Worm (Caenorhabditis elegans): Measurements from ENCODE around the gene puf-5.
A peak's percentile ranks its signal among the peaks of the same experiment; 100 is the strongest.

The puf-5 gene

DNA sequence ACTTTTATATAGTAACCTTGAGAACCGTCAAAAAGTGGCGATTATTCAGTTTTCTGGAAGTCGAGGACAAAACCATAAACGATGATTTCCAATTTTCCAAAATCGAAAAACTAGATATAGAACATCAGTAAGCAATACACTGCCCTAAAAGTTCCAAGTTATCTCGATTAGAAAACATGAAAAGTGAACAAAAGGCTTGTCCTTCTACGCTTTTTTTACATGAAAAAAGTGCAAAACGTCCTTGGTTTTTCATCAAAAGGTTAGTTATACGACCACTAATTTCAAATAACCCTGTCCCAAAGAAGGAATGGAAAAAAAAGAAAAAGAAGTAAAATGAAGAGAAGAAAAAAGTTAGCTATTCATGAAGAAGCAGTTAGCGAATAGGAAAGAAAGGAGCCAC lies 10.6 kb downstream of the puf-5 start:
- peak; percentile 73 for TF ChIP-seq aha-1 (tag)
- TF ChIP-seq nhr-25 (tag; optimal IDR thresholded peaks at IDR 0.05; ENCODE audit: borderline replicate concordance, insufficient read depth), result peak; percentile 51
- TF ChIP-seq Y48G9A.11 (GFP tag; IDR thresholded peaks at IDR 0.05), result no peak

DNA sequence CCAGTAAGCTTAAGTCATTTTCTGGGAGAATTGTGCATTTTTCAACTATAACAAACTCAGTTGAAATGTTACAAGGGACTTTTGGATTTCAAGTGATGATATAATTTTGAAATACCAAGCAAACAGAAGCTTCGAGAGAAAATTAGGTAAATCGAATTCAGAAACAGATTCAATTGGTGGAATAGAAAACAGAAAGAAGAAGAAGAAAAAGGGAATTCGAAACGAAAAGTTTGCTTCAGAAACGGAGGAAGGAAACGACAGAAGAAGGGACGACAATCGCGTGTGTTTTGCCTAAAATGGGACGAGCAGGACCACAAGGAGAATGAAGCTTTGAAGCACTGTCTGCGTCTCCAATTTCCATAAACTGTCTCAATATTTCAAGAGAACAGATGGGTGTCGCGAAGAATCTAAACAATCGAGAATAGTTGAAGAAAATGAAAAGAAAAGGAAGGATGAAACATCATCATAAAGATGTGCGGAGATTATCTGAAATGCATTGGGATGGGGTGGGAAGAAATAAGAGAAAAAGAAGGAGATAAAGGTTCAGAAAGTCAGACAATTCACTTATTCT lies 12.4 kb downstream of the puf-5 start:
- TF ChIP-seq unc-62 (GFP tag; optimal IDR thresholded peaks at IDR 0.05 in 1 of 2), result peak in 1 of 2 experiments; percentile 85
- no peak for TF ChIP-seq unc-62 (tag; optimal IDR thresholded peaks at IDR 0.05)
- TF ChIP-seq rbr-2 (tag; optimal IDR thresholded peaks at IDR 0.05), result no peak
- TF ChIP-seq lsy-2 (tag; optimal IDR thresholded peaks at IDR 0.05), result peak; percentile 8 to 14
- peak; percentile 94 for TF ChIP-seq aha-1 (tag)
- no peak for TF ChIP-seq ama-1 (optimal IDR thresholded peaks at IDR 0.05)
- no peak for TF ChIP-seq nhr-48 (tag; optimal IDR thresholded peaks at IDR 0.05)
- peak; percentile 26 for TF ChIP-seq fkh-10 (GFP tag; optimal IDR thresholded peaks at IDR 0.05)
- no peak for TF ChIP-seq skn-1 (tag; optimal IDR thresholded peaks at IDR 0.05)
- TF ChIP-seq mes-2 (tag; optimal IDR thresholded peaks at IDR 0.05; ENCODE audit: poor library complexity, severe bottlenecking), result no peak
- no peak for TF ChIP-seq ceh-44 (GFP tag; IDR thresholded peaks at IDR 0.05)
- peak; percentile 13 for TF ChIP-seq dve-1 (tag; optimal IDR thresholded peaks at IDR 0.05; ENCODE audit: insufficient read depth)
- TF ChIP-seq ces-1 (GFP tag; optimal IDR thresholded peaks at IDR 0.05), result peak; percentile 86
- no peak for TF ChIP-seq pha-4 (GFP tag; IDR thresholded peaks at IDR 0.05)
- no peak for TF ChIP-seq pha-4 (tag; optimal IDR thresholded peaks at IDR 0.05)

DNA sequence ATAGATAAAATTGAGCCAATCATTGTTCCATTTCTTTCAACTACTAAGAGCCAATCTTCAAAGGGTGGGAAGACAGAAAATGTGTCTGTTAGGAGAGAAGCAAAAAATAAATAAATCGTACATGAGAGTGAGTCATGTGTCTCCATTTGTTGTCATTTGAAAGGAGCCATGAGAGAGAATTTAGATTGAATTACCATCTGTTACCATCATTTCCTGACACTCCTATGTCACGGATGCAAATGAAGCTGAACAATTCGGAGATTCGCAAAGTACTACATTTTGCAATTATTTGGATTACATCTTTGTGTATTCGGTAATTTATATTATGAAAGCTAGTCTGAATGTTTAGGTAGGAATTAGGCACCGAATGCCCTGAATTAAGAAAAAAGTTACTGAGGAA lies 13.1 kb downstream of the puf-5 start:
- TF ChIP-seq aha-1 (tag) (peak; percentile 41), mep-1 (tag; optimal IDR thresholded peaks at IDR 0.05) (no peak), nhr-6 (tag; optimal IDR thresholded peaks at IDR 0.05) (no peak)

DNA sequence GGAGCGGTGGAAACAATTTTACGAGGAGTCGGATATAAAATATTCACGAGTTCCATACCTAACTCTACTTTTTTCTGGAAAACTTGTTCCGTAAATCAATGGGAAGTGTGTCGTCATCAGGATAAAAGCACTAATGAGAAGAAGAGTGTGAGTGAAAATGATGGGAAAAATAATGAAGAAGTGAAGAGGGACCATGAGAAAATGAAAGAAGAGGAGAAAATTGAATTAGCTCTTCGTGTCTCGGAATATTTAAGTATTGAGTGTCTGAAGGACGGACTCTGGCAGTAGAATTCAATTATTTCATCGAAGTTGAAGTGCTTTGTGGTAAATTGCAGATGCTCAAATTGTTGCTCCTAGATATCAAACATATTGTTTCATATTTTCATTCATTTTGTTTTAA lies 13.9 kb downstream of the puf-5 start:
- TF ChIP-seq lin-13 (GFP tag; optimal IDR thresholded peaks at IDR 0.05) (no peak), dve-1 (tag; optimal IDR thresholded peaks at IDR 0.05; ENCODE audit: insufficient read depth) (no peak), hlh-30 (tag; optimal IDR thresholded peaks at IDR 0.05; ENCODE audit: insufficient read depth) (no peak), ces-1 (GFP tag; optimal IDR thresholded peaks at IDR 0.05) (peak; percentile 85), unc-62 (GFP tag; optimal IDR thresholded peaks at IDR 0.05 in 1 of 2) (peak in 1 of 2 experiments; percentile 91), unc-62 (tag; optimal IDR thresholded peaks at IDR 0.05) (no peak), nhr-6 (tag; optimal IDR thresholded peaks at IDR 0.05) (no peak), aha-1 (tag) (peak; percentile 53)

DNA sequence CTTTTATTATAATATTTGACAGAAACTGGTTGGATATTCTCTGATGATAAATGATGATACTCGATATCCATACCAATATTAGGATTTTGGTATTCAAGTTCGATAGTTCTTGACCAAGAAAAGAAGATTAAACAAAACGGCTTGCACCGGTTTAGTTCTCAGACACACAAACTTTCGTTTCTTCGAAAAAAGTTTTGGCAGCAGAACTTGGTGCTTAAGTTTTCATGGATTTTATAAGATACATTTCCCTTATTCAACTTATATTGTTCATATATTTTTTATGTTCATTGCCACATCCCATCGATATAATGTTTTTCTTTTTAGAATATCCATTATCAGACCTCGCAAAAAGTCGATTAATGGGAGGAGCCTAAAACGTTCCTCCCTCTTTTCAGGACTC lies 15.3 kb downstream of the puf-5 start, which contains the start of gene aptf-4:
Gene aptf-4, plus strand, starts transcription at position 301 of the 400 bp plus-strand sequence.
- no peak for TF ChIP-seq hmg-1.1 (GFP tag; IDR thresholded peaks at IDR 0.05)

DNA sequence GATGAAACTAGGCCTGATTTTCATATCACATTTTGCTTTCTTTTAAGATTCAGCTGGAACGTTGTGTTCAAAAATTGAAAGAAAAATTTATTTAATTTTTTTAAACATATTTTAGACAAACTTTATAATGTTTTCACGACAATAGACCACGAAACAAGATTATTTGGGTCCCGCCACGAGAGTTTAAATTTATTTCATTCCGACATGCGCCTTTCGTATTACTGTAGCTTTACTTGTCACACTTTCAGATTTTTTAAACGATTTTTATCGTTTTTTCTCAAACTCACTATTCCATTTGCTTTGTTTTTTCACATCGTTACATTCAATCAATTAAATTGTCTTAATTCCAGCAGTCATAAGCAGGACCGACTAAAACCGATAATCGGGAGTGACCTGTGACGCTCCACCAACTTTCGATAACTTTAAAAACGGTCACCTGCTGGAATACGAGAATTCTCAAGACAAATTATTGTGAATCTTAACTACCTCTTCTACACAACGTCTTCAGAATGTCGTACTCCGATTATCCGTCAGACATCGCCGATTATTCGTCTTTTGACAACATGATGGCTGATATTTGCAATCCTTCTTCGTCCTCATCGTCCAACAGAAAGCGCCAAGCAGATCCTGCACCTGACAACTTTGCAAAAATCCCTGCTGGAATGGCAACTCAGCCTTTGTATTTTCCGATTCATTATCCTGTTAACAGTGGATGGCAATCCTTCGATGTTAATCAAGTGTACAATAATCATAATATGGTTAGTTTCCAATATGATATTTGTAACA lies 18.7 kb downstream of the puf-5 start, which contains the start of gene aptf-3:
Gene aptf-3, plus strand, starts transcription at position 351 of the 786 bp plus-strand sequence.
- no peak for TF ChIP-seq nhr-237 (tag; optimal IDR thresholded peaks at IDR 0.05)
- TF ChIP-seq unc-62 (GFP tag; optimal IDR thresholded peaks at IDR 0.05 in 1 of 2), result peak in 1 of 2 experiments; percentile 94
- TF ChIP-seq unc-62 (tag; optimal IDR thresholded peaks at IDR 0.05), result no peak
- no peak for TF ChIP-seq duxl-1 (tag; optimal IDR thresholded peaks at IDR 0.05; ENCODE audit: poor library complexity)

DNA sequence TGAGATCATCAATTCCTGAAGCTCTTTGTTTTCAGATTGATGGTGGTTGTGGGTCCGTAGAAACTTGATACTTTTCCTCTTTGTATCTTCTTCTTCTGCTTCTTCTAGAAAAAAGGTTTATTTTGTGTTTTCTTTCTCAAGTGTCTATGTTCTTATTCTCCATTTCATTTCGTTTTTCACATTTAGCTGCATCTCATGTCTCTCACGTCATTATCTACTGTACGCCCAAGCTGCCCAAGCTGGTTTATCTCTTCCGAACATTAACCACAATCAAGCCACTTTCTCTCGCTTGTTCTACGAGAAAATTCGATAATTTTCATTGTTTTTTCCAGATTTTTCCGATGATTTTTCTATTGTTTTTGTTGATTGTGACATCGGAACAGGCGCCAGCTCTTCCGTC lies 23.9 kb downstream of the puf-5 start, which contains the start of gene F28C6.5:
Gene F28C6.5, plus strand, starts transcription at position 301 of the 400 bp plus-strand sequence.
- TF ChIP-seq daf-8 (GFP tag; IDR thresholded peaks at IDR 0.05) (no peak), ztf-11 (tag; optimal IDR thresholded peaks at IDR 0.05) (no peak), ceh-20 (GFP tag; IDR thresholded peaks at IDR 0.05) (no peak), sdz-12 (GFP tag; optimal IDR thresholded peaks at IDR 0.05) (no peak), ceh-82 (tag; optimal IDR thresholded peaks at IDR 0.05) (no peak), unc-130 (GFP tag; optimal IDR thresholded peaks at IDR 0.05) (no peak), zip-11 (GFP tag; IDR thresholded peaks at IDR 0.05) (no peak), F26F4.8 (GFP tag; conservative IDR thresholded peaks at IDR 0.05) (no peak), saeg-2 (GFP tag; IDR thresholded peaks at IDR 0.05) (no peak), mdl-1 (tag; optimal IDR thresholded peaks at IDR 0.05) (no peak), T20F7.1 (GFP tag; optimal IDR thresholded peaks at IDR 0.05) (no peak), fos-1 (tag; optimal IDR thresholded peaks at IDR 0.05) (no peak), F10B5.3 (tag; optimal IDR thresholded peaks at IDR 0.05) (no peak), lin-13 (GFP tag; optimal IDR thresholded peaks at IDR 0.05) (no peak), daf-12 (tag; optimal IDR thresholded peaks at IDR 0.05) (no peak)

Measured in whole organism, L4 larva.